Worm (Caenorhabditis elegans) whole organism, young adult: ENCODE data around the gene ncap-1.
A peak's percentile ranks its signal among the peaks of the same experiment; 100 is the strongest.

ENCODE experiments used
- B0336.3 ChIP-seq: fragments of 200-800 bp; sonication (Bioruptor generic); IDR thresholded peaks from 2 replicates; pipeline ENCODE4 v1.3.6; 2022; ENCODE audit warnings: missing genetic modification characterization, missing compliant biosample characterization
- F10E7.11 ChIP-seq: sonication (generic microtip); optimal IDR thresholded peaks from 2 replicates; lab custom pipeline; 2017; ENCODE audit warnings: mild to moderate bottlenecking, missing genetic modification characterization, moderate library complexity, missing compliant biosample characterization
- F33H1.4 ChIP-seq: fragments of 200-800 bp; sonication (Bioruptor generic); IDR thresholded peaks from 2 replicates; pipeline ENCODE4 v1.3.6; 2022; ENCODE audit warnings: missing genetic modification reagents, missing genetic modification characterization, missing compliant biosample characterization
- F37B4.10 ChIP-seq: fragments of 200-800 bp; sonication (Bioruptor generic); IDR thresholded peaks from 2 replicates; pipeline ENCODE4 v1.3.6; 2022; ENCODE audit warnings: missing genetic modification characterization, missing compliant biosample characterization
- F52B5.7 ChIP-seq: sonication (generic microtip); optimal IDR thresholded peaks from 2 replicates; lab custom pipeline; 2016; ENCODE audit warnings: mild to moderate bottlenecking, missing genetic modification characterization, missing compliant biosample characterization
- F55B11.4 ChIP-seq: sonication (generic microtip); optimal IDR thresholded peaks from 2 replicates; lab custom pipeline; 2016; ENCODE audit warnings: missing compliant biosample characterization, missing genetic modification characterization, borderline replicate concordance; ENCODE audit not compliant: insufficient read depth
- F57C9.4 ChIP-seq: sonication (generic microtip); optimal IDR thresholded peaks from 2 replicates; lab custom pipeline; 2017; ENCODE audit warnings: mild to moderate bottlenecking, missing genetic modification characterization, missing compliant biosample characterization
- K12H6.12 ChIP-seq: fragments of 200-800 bp; sonication (Bioruptor generic); optimal IDR thresholded peaks from 2 replicates; lab custom pipeline; 2018; ENCODE audit warnings: mild to moderate bottlenecking, missing genetic modification characterization, missing compliant biosample characterization
- ZK185.1 ChIP-seq: sonication (generic microtip); optimal IDR thresholded peaks from 2 replicates; lab custom pipeline; 2016; ENCODE audit warnings: mild to moderate bottlenecking, missing genetic modification characterization, missing compliant biosample characterization; ENCODE audit not compliant: poor library complexity, severe bottlenecking
- ama-1 ChIP-seq, 3 experiments: fragments of 150-350 bp in 1 of 3; sonication (generic microtip) in 2 of 3; optimal IDR thresholded peaks; 2 replicates each; lab custom pipeline; 2014 to 2018; ENCODE audit warnings: missing biosample characterization in 2 of 3, missing genetic modification characterization in 2 of 3, missing genetic modification reagents in 2 of 3
- aptf-3 ChIP-seq: fragments of 200-800 bp; sonication (Bioruptor generic); IDR thresholded peaks from 2 replicates; pipeline ENCODE4 v1.3.6; 2022; ENCODE audit warnings: missing genetic modification characterization, missing compliant biosample characterization
- atf-7 ChIP-seq: sonication (generic microtip); optimal IDR thresholded peaks from 2 replicates; lab custom pipeline; 2017; ENCODE audit warnings: mild to moderate bottlenecking, missing genetic modification characterization, missing compliant biosample characterization
- attf-3 ChIP-seq: fragments of 200-800 bp; sonication (Bioruptor generic); conservative IDR thresholded peaks from 2 replicates; pipeline ENCODE4 v1.3.6; 2022; ENCODE audit warnings: missing genetic modification reagents, missing genetic modification characterization, missing compliant biosample characterization
- bed-1 ChIP-seq: fragments of 200-800 bp; sonication (Bioruptor generic); IDR thresholded peaks from 2 replicates; pipeline ENCODE4 v1.3.6; 2022; ENCODE audit warnings: missing genetic modification reagents, missing genetic modification characterization, missing compliant biosample characterization
- bed-2 ChIP-seq: fragments of 200-800 bp; sonication (Bioruptor generic); IDR thresholded peaks from 2 replicates; pipeline ENCODE4 v1.3.6; 2022; ENCODE audit warnings: missing genetic modification reagents, missing genetic modification characterization, missing compliant biosample characterization
- ccch-3 ChIP-seq: fragments of 200-800 bp; sonication (Bioruptor generic); optimal IDR thresholded peaks from 2 replicates; lab custom pipeline; 2018; ENCODE audit warnings: mild to moderate bottlenecking, missing genetic modification characterization, missing compliant biosample characterization
- cebp-1 ChIP-seq, 2 experiments: fragments of 200-800 bp in 1 of 2; sonication (Bioruptor generic) in 1 of 2; sonication (generic microtip) in 1 of 2; IDR thresholded peaks in 1 of 2; optimal IDR thresholded peaks in 1 of 2; 2 replicates each; pipeline versions ENCODE4 v1.3.6 to Lab custom; 2017 to 2022; ENCODE audit warnings: missing compliant biosample characterization in 2 of 2, missing genetic modification characterization in 2 of 2, mild to moderate bottlenecking in 1 of 2, missing genetic modification reagents in 1 of 2, moderate library complexity in 1 of 2
- ceh-27 ChIP-seq: fragments of 200-800 bp; sonication (Bioruptor generic); optimal IDR thresholded peaks from 2 replicates; lab custom pipeline; 2018; ENCODE audit warnings: mild to moderate bottlenecking, missing genetic modification characterization, moderate library complexity, missing compliant biosample characterization
- dox-1 ChIP-seq: fragments of 200-800 bp; sonication (Bioruptor generic); IDR thresholded peaks from 2 replicates; pipeline ENCODE4 v1.3.6; 2022; ENCODE audit warnings: missing genetic modification reagents, missing genetic modification characterization, missing compliant biosample characterization
- efl-1 ChIP-seq: fragments of 150-350 bp; optimal IDR thresholded peaks from 2 replicates; lab custom pipeline; 2014; ENCODE audit warnings: missing biosample characterization, missing genetic modification reagents, missing genetic modification characterization
- egl-18 ChIP-seq: fragments of 200-800 bp; sonication (Bioruptor generic); IDR thresholded peaks from 2 replicates; pipeline ENCODE4 v1.3.6; 2022; ENCODE audit warnings: missing genetic modification reagents, missing genetic modification characterization, missing compliant biosample characterization
- ekl-4 ChIP-seq: fragments of 200-800 bp; sonication (Bioruptor generic); IDR thresholded peaks from 2 replicates; pipeline ENCODE4 v1.3.6; 2022; ENCODE audit warnings: missing genetic modification reagents, missing genetic modification characterization, missing compliant biosample characterization
- ets-4 ChIP-seq: fragments of 200-800 bp; sonication (Bioruptor generic); optimal IDR thresholded peaks from 2 replicates; lab custom pipeline; 2018; ENCODE audit warnings: mild to moderate bottlenecking, missing genetic modification characterization, missing compliant biosample characterization
- hlh-12 ChIP-seq: sonication (generic microtip); optimal IDR thresholded peaks from 2 replicates; lab custom pipeline; 2016; ENCODE audit warnings: missing genetic modification characterization, missing compliant biosample characterization
- lin-35 ChIP-seq, 3 experiments: fragments of 150-350 bp in 2 of 3; sonication (generic microtip) in 1 of 3; optimal IDR thresholded peaks; 2 replicates each; lab custom pipeline; 2014 to 2018; ENCODE audit warnings: missing biosample characterization in 3 of 3, missing genetic modification characterization in 3 of 3, missing genetic modification reagents in 3 of 3
- lin-54 ChIP-seq: fragments of 200-800 bp; sonication (Bioruptor generic); optimal IDR thresholded peaks from 2 replicates; lab custom pipeline; 2018; ENCODE audit warnings: mild to moderate bottlenecking, missing genetic modification characterization, missing compliant biosample characterization
- lir-1 ChIP-seq: fragments of 200-800 bp; sonication (Bioruptor generic); conservative IDR thresholded peaks from 2 replicates; pipeline ENCODE4 v1.3.6; 2022; ENCODE audit warnings: missing genetic modification reagents, missing genetic modification characterization, missing compliant biosample characterization
- lsl-1 ChIP-seq: fragments of 200-800 bp; sonication (Bioruptor generic); optimal IDR thresholded peaks from 2 replicates; lab custom pipeline; 2018; ENCODE audit warnings: mild to moderate bottlenecking, missing genetic modification characterization, moderate library complexity, missing compliant biosample characterization
- madf-10 ChIP-seq: sonication (generic microtip); optimal IDR thresholded peaks from 2 replicates; lab custom pipeline; 2016; ENCODE audit warnings: mild to moderate bottlenecking, missing genetic modification characterization, missing compliant biosample characterization
- madf-8 ChIP-seq: fragments of 200-800 bp; sonication (Bioruptor generic); conservative IDR thresholded peaks from 2 replicates; pipeline ENCODE4 v1.3.6; 2022; ENCODE audit warnings: missing genetic modification reagents, missing genetic modification characterization, missing compliant biosample characterization
- nfya-2 ChIP-seq: fragments of 200-800 bp; sonication (Bioruptor generic); IDR thresholded peaks from 2 replicates; pipeline ENCODE4 v1.3.6; 2022; ENCODE audit warnings: missing genetic modification reagents, missing genetic modification characterization, missing compliant biosample characterization
- nhr-27 ChIP-seq: fragments of 200-800 bp; sonication (Bioruptor generic); optimal IDR thresholded peaks from 2 replicates; lab custom pipeline; 2018; ENCODE audit warnings: mild to moderate bottlenecking, missing genetic modification characterization, moderate library complexity, missing compliant biosample characterization
- nhr-80 ChIP-seq: sonication (generic microtip); optimal IDR thresholded peaks from 2 replicates; lab custom pipeline; 2016; ENCODE audit warnings: missing genetic modification characterization, missing compliant biosample characterization
- nhr-90 ChIP-seq: sonication (generic microtip); optimal IDR thresholded peaks from 2 replicates; lab custom pipeline; 2016; ENCODE audit warnings: missing genotype, mild to moderate bottlenecking, missing genetic modification characterization, missing compliant biosample characterization
- pbrm-1 ChIP-seq: fragments of 200-800 bp; sonication (Bioruptor generic); IDR thresholded peaks from 2 replicates; pipeline ENCODE4 v1.3.6; 2022; ENCODE audit warnings: missing genetic modification reagents, missing genetic modification characterization, missing compliant biosample characterization
- pha-4 ChIP-seq: fragments of 150-350 bp; sonication (generic microtip); optimal IDR thresholded peaks from 2 replicates; lab custom pipeline; 2014; ENCODE audit warnings: missing biosample characterization, missing genetic modification reagents, missing genetic modification characterization
- snpc-1.3 ChIP-seq: sonication (generic microtip); optimal IDR thresholded peaks from 2 replicates; lab custom pipeline; 2017; ENCODE audit warnings: missing genetic modification characterization, mild to moderate bottlenecking, missing compliant biosample characterization, antibody characterized with exemption, moderate library complexity, missing genotype, missing genetic modification reagents; ENCODE audit not compliant: insufficient read depth
- snpc-3.4 ChIP-seq: sonication (generic microtip); optimal IDR thresholded peaks from 2 replicates; lab custom pipeline; 2017; ENCODE audit warnings: missing genetic modification characterization, mild to moderate bottlenecking, missing compliant biosample characterization, antibody characterized with exemption, moderate library complexity, missing genotype, missing genetic modification reagents
- somi-1 ChIP-seq: fragments of 200-800 bp; sonication (Bioruptor generic); optimal IDR thresholded peaks from 2 replicates; lab custom pipeline; 2018; ENCODE audit warnings: mild to moderate bottlenecking, missing genetic modification characterization, missing compliant biosample characterization
- tlf-1 ChIP-seq: fragments of 200-800 bp; sonication (Bioruptor generic); optimal IDR thresholded peaks from 2 replicates; lab custom pipeline; 2018; ENCODE audit warnings: mild to moderate bottlenecking, missing genetic modification characterization, missing compliant biosample characterization
- unc-62 ChIP-seq: fragments of 150-350 bp; optimal IDR thresholded peaks from 2 replicates; lab custom pipeline; 2014; ENCODE audit warnings: missing biosample characterization, missing genetic modification reagents, missing genetic modification characterization
- xnd-1 ChIP-seq: sonication (generic microtip); optimal IDR thresholded peaks from 2 replicates; lab custom pipeline; 2016; ENCODE audit warnings: missing genotype, missing genetic modification reagents, missing genetic modification characterization, missing compliant biosample characterization
- zfh-2 ChIP-seq: fragments of 200-800 bp; sonication (Bioruptor generic); conservative IDR thresholded peaks from 2 replicates; pipeline ENCODE4 v1.3.6; 2022; ENCODE audit warnings: missing genetic modification reagents, missing genetic modification characterization, missing compliant biosample characterization
- ztf-26 ChIP-seq: sonication (generic microtip); optimal IDR thresholded peaks from 2 replicates; lab custom pipeline; 2017; ENCODE audit warnings: missing genetic modification characterization, missing compliant biosample characterization
- ztf-28 ChIP-seq: fragments of 200-800 bp; sonication (Bioruptor generic); IDR thresholded peaks from 2 replicates; pipeline ENCODE4 v1.3.6; 2022; ENCODE audit warnings: missing genetic modification reagents, missing genetic modification characterization, missing compliant biosample characterization
- ztf-3 ChIP-seq: fragments of 200-800 bp; sonication (Bioruptor generic); optimal IDR thresholded peaks from 2 replicates; lab custom pipeline; 2018; ENCODE audit warnings: mild to moderate bottlenecking, missing genetic modification characterization, missing compliant biosample characterization

The ncap-1 gene

ce11 chrII:2920817-2921458 is 1.8 kb upstream of the ncap-1 start (continued):
- TF ChIP-seq lin-35 (GFP tag; optimal IDR thresholded peaks at IDR 0.05; lab: Kevin White, UChicago) (peak in 1 of 3 experiments; percentile 31), ztf-26 (tag; lab: Kevin White, UChicago) (peak; percentile 53), ZK185.1 (tag; lab: Kevin White, UChicago) (no peak), nhr-80 (tag; lab: Kevin White, UChicago) (peak; percentile 3), zfh-2 (GFP tag; lab: Robert Waterston, UW) (peak; percentile 62; the same call in 1 of the 2 replicates), ztf-28 (GFP tag; lab: Robert Waterston, UW) (no peak), B0336.3 (GFP tag; lab: Robert Waterston, UW) (peak; percentile 96), ztf-3 (no peak), somi-1 (no peak), bed-2 (GFP tag; lab: Robert Waterston, UW) (no peak), pbrm-1 (GFP tag; lab: Robert Waterston, UW) (peak; percentile 74), madf-8 (GFP tag; lab: Robert Waterston, UW) (peak; percentile 85), bed-1 (GFP tag; lab: Robert Waterston, UW) (0 out of 2 replicates have a peak, but pooled peaks have one; percentile 43), hlh-12 (no peak), madf-10 (no peak), unc-62 (no peak), snpc-3.4 (tag; lab: Kevin White, UChicago) (peak; percentile 46), egl-18 (GFP tag; lab: Robert Waterston, UW) (no peak), lsl-1 (GFP tag; lab: Kevin White, UChicago) (peak; percentile 92), ceh-27 (GFP tag; lab: Kevin White, UChicago) (peak; percentile 46), attf-3 (GFP tag; lab: Robert Waterston, UW) (no peak), atf-7 (peak; percentile 70), lin-54 (GFP tag; lab: Kevin White, UChicago) (peak; percentile 33), dox-1 (peak; percentile 71), aptf-3 (no peak; the same call in 1 of the 2 replicates), tlf-1 (peak; percentile 58), F37B4.10 (GFP tag; lab: Robert Waterston, UW) (no peak), nfya-2 (no peak), K12H6.12 (tag; lab: Kevin White, UChicago) (no peak), ccch-3 (GFP tag; lab: Kevin White, UChicago) (no peak), F57C9.4 (tag; lab: Kevin White, UChicago) (no peak), snpc-1.3 (tag; lab: Kevin White, UChicago) (no peak), nhr-27 (tag; lab: Kevin White, UChicago) (no peak), F33H1.4 (GFP tag; lab: Robert Waterston, UW) (peak; percentile 89), cebp-1 (GFP tag; IDR thresholded peaks at IDR 0.05; lab: Robert Waterston, UW) (peak; percentile 84), cebp-1 (tag; optimal IDR thresholded peaks at IDR 0.05; lab: Kevin White, UChicago) (peak; percentile 93), F55B11.4 (tag; lab: Kevin White, UChicago) (no peak), F10E7.11 (tag; lab: Kevin White, UChicago) (peak; percentile 37), ekl-4 (0 out of 2 replicates have a peak, but pooled peaks have one; percentile 68), F52B5.7 (tag; lab: Kevin White, UChicago) (peak; percentile 37), pha-4 (no peak), xnd-1 (tag; lab: Kevin White, UChicago) (peak; percentile 96), lir-1 (GFP tag; lab: Robert Waterston, UW) (peak; percentile 7; the same call in 1 of the 2 replicates), efl-1 (peak; percentile 81), ets-4 (GFP tag; lab: Kevin White, UChicago) (no peak), ama-1 (optimal IDR thresholded peaks at IDR 0.05; lab: Kevin White, UChicago) (no peak), ama-1 (GFP tag; optimal IDR thresholded peaks at IDR 0.05; lab: Kevin White, UChicago) (no peak), nhr-90 (tag; lab: Kevin White, UChicago) (peak; percentile 62)
